Worm (Caenorhabditis elegans) whole organism, early embryonic: ENCODE data around the gene ZK1248.5.

Experiments used
- aly-1 ChIP-seq: sonication (generic microtip); optimal IDR thresholded peaks from 2 replicates; lab custom pipeline; 2016; ENCODE audit warnings: missing genetic modification characterization, missing compliant biosample characterization
- ceh-13 ChIP-seq: fragments of 200-800 bp; sonication (Bioruptor generic); optimal IDR thresholded peaks from 2 replicates; lab custom pipeline; 2018; ENCODE audit warnings: mild to moderate bottlenecking, missing genetic modification characterization, missing compliant biosample characterization
- flt-1 ChIP-seq: fragments of 200-800 bp; sonication (Bioruptor generic); IDR thresholded peaks from 2 replicates; pipeline ENCODE4 v1.3.6; 2022; ENCODE audit warnings: missing genetic modification characterization, missing compliant biosample characterization
- sea-1 ChIP-seq: fragments of 200-800 bp; sonication (Bioruptor generic); conservative IDR thresholded peaks from 2 replicates; pipeline ENCODE4 v1.3.6; 2022; ENCODE audit warnings: missing genetic modification characterization, missing compliant biosample characterization

- TF ChIP-seq flt-1 (GFP tag; lab: Robert Waterston, UW) (peak; percentile 72), aly-1 (peak; percentile 40), sea-1 (peak; percentile 89), ceh-13 (GFP tag; lab: Kevin White, UChicago) (peak; percentile 27)
These were observed 34.4 kb downstream of the ZK1248.5 start for ce11 chrII:5844694-5845129.
